ENCODE assay signal across 3 fruit fly cellular contexts in genomic region chr3L:15260593-15260992, dm6.
TF ChIP-seq lines count a peak whose summit lies in the region.

No protein-coding gene starts in this region.

TF ChIP-seq in whole organism, embryonic, 481 proteins besides CTCF, POLR2A, EP300 and RAD21 (continued from another document):
- no peak for TF ChIP-seq hbn (GFP tag; IDR thresholded peaks at IDR 0.05; lab: Robert Waterston, UW; ENCODE audit: partially characterized antibody)
- TF ChIP-seq CG1603 (tag; optimal IDR thresholded peaks at IDR 0.05; lab: Kevin White, UChicago), result peak; percentile 59
- TF ChIP-seq lmd (GFP tag; IDR thresholded peaks at IDR 0.05; lab: Robert Waterston, UW), result no peak
- TF ChIP-seq CG8765 (GFP tag; IDR thresholded peaks at IDR 0.05; lab: Robert Waterston, UW), result no peak
- TF ChIP-seq CG1832 (GFP tag; optimal IDR thresholded peaks at IDR 0.05; lab: Kevin White, UChicago), result no peak
- TF ChIP-seq Hmx (GFP tag; optimal IDR thresholded peaks at IDR 0.05; lab: Kevin White, UChicago), result no peak
- no peak for TF ChIP-seq CG34376 (GFP tag; optimal IDR thresholded peaks at IDR 0.05; lab: Kevin White, UChicago)
- peak; percentile 16 for TF ChIP-seq ac (GFP tag; optimal IDR thresholded peaks at IDR 0.05; lab: Kevin White, UChicago)
- TF ChIP-seq CG18262 (tag; optimal IDR thresholded peaks at IDR 0.05; lab: Kevin White, UChicago), result no peak
- peak; percentile 62 for TF ChIP-seq sens (GFP tag; lab: Kevin White, UChicago)
- TF ChIP-seq zfh1 (GFP tag; IDR thresholded peaks at IDR 0.05; lab: Robert Waterston, UW), result 0 out of 3 replicates have a peak, but pooled peaks have one; percentile 38
- peak; percentile 93 for TF ChIP-seq corto (GFP tag; optimal IDR thresholded peaks at IDR 0.05; lab: Kevin White, UChicago)
- no peak for TF ChIP-seq otp (GFP tag; IDR thresholded peaks at IDR 0.05; lab: Robert Waterston, UW)
- TF ChIP-seq sens-2 (GFP tag; IDR thresholded peaks at IDR 0.05; lab: Robert Waterston, UW), result no peak
- no peak for TF ChIP-seq CG7372 (GFP tag; IDR thresholded peaks at IDR 0.05; lab: Robert Waterston, UW)
- TF ChIP-seq pnt (GFP tag; optimal IDR thresholded peaks at IDR 0.05; lab: Kevin White, UChicago), result no peak
- no peak for TF ChIP-seq Kr (GFP tag; optimal IDR thresholded peaks at IDR 0.05; lab: Kevin White, UChicago)
- TF ChIP-seq gem (tag; optimal IDR thresholded peaks at IDR 0.05; lab: Kevin White, UChicago), result peak; percentile 37
- TF ChIP-seq prd (optimal IDR thresholded peaks at IDR 0.05; lab: Kevin White, UChicago), result no peak
- peak; percentile 43; the same call in 1 of the 3 replicates for TF ChIP-seq prd (GFP tag; IDR thresholded peaks at IDR 0.05; lab: Robert Waterston, UW)
- peak; percentile 27 for TF ChIP-seq unpg (GFP tag; optimal IDR thresholded peaks at IDR 0.05; lab: Kevin White, UChicago)
- peak; percentile 5 for TF ChIP-seq pum (GFP tag; optimal IDR thresholded peaks at IDR 0.05; lab: Kevin White, UChicago)
- peak; percentile 93 for TF ChIP-seq Drgx (GFP tag; IDR thresholded peaks at IDR 0.05; lab: Robert Waterston, UW)

TF ChIP-seq in whole organism, prepupa, 60 proteins besides CTCF, POLR2A, EP300 and RAD21 (continued from another document):
- peak; percentile 89 for TF ChIP-seq CG6276 (GFP tag; optimal IDR thresholded peaks at IDR 0.05; lab: Kevin White, UChicago)
- TF ChIP-seq CG4318 (GFP tag; optimal IDR thresholded peaks at IDR 0.05; lab: Kevin White, UChicago), result peak; percentile 91
- TF ChIP-seq CG8632 (GFP tag; optimal IDR thresholded peaks at IDR 0.05; lab: Kevin White, UChicago), result peak; percentile 94
- peak; percentile 32 for TF ChIP-seq Hr38 (GFP tag; optimal IDR thresholded peaks at IDR 0.05; lab: Kevin White, UChicago)
- TF ChIP-seq fkh (GFP tag; optimal IDR thresholded peaks at IDR 0.05; lab: Kevin White, UChicago), result no peak
- TF ChIP-seq eg (GFP tag; IDR thresholded peaks at IDR 0.05; lab: Robert Waterston, UW), result peak; percentile 95
- peak; percentile 72 for TF ChIP-seq CG11294 (GFP tag; IDR thresholded peaks at IDR 0.05; lab: Robert Waterston, UW)
- TF ChIP-seq CG6854 (GFP tag; optimal IDR thresholded peaks at IDR 0.05; lab: Kevin White, UChicago), result peak; percentile 95
- TF ChIP-seq CG32006 (GFP tag; optimal IDR thresholded peaks at IDR 0.05; lab: Kevin White, UChicago), result peak; percentile 93
- TF ChIP-seq fd59A (GFP tag; optimal IDR thresholded peaks at IDR 0.05; lab: Kevin White, UChicago), result peak; percentile 94
- peak; percentile 95 for TF ChIP-seq CG11762 (GFP tag; optimal IDR thresholded peaks at IDR 0.05; lab: Kevin White, UChicago; ENCODE audit: insufficient read depth)
- peak; percentile 94 for TF ChIP-seq CG6808 (GFP tag; optimal IDR thresholded peaks at IDR 0.05; lab: Kevin White, UChicago)
- TF ChIP-seq CG1621 (tag; optimal IDR thresholded peaks at IDR 0.05; lab: Kevin White, UChicago), result peak; percentile 96
- peak; percentile 92 for TF ChIP-seq CG7368 (GFP tag; optimal IDR thresholded peaks at IDR 0.05; lab: Kevin White, UChicago)
- peak; percentile 95 for TF ChIP-seq CG3032 (tag; optimal IDR thresholded peaks at IDR 0.05; lab: Kevin White, UChicago)
- TF ChIP-seq Gug (GFP tag; IDR thresholded peaks at IDR 0.05; lab: Robert Waterston, UW), result peak; percentile 84
- peak; percentile 86 to 93 for TF ChIP-seq salr (GFP tag; optimal IDR thresholded peaks at IDR 0.05; lab: Kevin White, UChicago)
- TF ChIP-seq CG15336 (GFP tag; IDR thresholded peaks at IDR 0.05; lab: Robert Waterston, UW), result peak; percentile 96
- peak; percentile 95 for TF ChIP-seq Sox102F (GFP tag; optimal IDR thresholded peaks at IDR 0.05; lab: Kevin White, UChicago)
- TF ChIP-seq CG10669 (GFP tag; optimal IDR thresholded peaks at IDR 0.05; lab: Kevin White, UChicago), result peak; percentile 94
- TF ChIP-seq CG31627 (GFP tag; optimal IDR thresholded peaks at IDR 0.05; lab: Kevin White, UChicago), result peak; percentile 96
- peak; percentile 90 for TF ChIP-seq CG8319 (GFP tag; optimal IDR thresholded peaks at IDR 0.05; lab: Kevin White, UChicago)
- peak; percentile 96 for TF ChIP-seq acj6 (GFP tag; optimal IDR thresholded peaks at IDR 0.05; lab: Kevin White, UChicago)
- TF ChIP-seq OdsH (GFP tag; optimal IDR thresholded peaks at IDR 0.05; lab: Kevin White, UChicago), result peak; percentile 96
- TF ChIP-seq vri (GFP tag; optimal IDR thresholded peaks at IDR 0.05; lab: Kevin White, UChicago), result peak; percentile 95
- TF ChIP-seq Ets96B (tag; optimal IDR thresholded peaks at IDR 0.05; lab: Kevin White, UChicago), result peak; percentile 96
- peak; percentile 95 for TF ChIP-seq lz (GFP tag; optimal IDR thresholded peaks at IDR 0.05; lab: Kevin White, UChicago)
- peak; percentile 94 for TF ChIP-seq cyc (GFP tag; optimal IDR thresholded peaks at IDR 0.05; lab: Kevin White, UChicago)
- TF ChIP-seq Blimp-1 (GFP tag; optimal IDR thresholded peaks at IDR 0.05; lab: Kevin White, UChicago), result peak; percentile 83
- peak; percentile 93 for TF ChIP-seq CG16779 (tag; optimal IDR thresholded peaks at IDR 0.05; lab: Kevin White, UChicago)
- TF ChIP-seq CG6163 (GFP tag; IDR thresholded peaks at IDR 0.05; lab: Robert Waterston, UW), result peak; percentile 98
- TF ChIP-seq CG10631 (GFP tag; optimal IDR thresholded peaks at IDR 0.05; lab: Kevin White, UChicago), result peak; percentile 97
- peak; percentile 94 for TF ChIP-seq CG11902 (GFP tag; optimal IDR thresholded peaks at IDR 0.05; lab: Kevin White, UChicago)
- TF ChIP-seq Smox (GFP tag; optimal IDR thresholded peaks at IDR 0.05; lab: Kevin White, UChicago), result peak; percentile 94
- TF ChIP-seq dac (GFP tag; optimal IDR thresholded peaks at IDR 0.05; lab: Kevin White, UChicago), result peak; percentile 86
- peak; percentile 97 for TF ChIP-seq CG3919 (GFP tag; optimal IDR thresholded peaks at IDR 0.05; lab: Kevin White, UChicago)
- peak; percentile 98 for TF ChIP-seq svp (GFP tag; lab: Kevin White, UChicago)
TF ChIP-seq in whole organism, prepupa: peak in this region for 59.

TF ChIP-seq in whole organism, wandering third instar larva, 38 proteins besides CTCF, POLR2A, EP300 and RAD21 (continued from another document):
- TF ChIP-seq Abd-B (GFP tag; optimal IDR thresholded peaks at IDR 0.05; lab: Kevin White, UChicago) (no peak), sv (GFP tag; optimal IDR thresholded peaks at IDR 0.05; lab: Kevin White, UChicago) (no peak), h (GFP tag; optimal IDR thresholded peaks at IDR 0.05; lab: Kevin White, UChicago) (peak; percentile 96), Dif (GFP tag; optimal IDR thresholded peaks at IDR 0.05; lab: Kevin White, UChicago; ENCODE audit: partially characterized antibody) (no peak), Jra (GFP tag; optimal IDR thresholded peaks at IDR 0.05; lab: Kevin White, UChicago) (peak; percentile 81), dsf (GFP tag; optimal IDR thresholded peaks at IDR 0.05; lab: Kevin White, UChicago; ENCODE audit: borderline replicate concordance) (peak; percentile 85)
